Worm (Caenorhabditis elegans) whole organism, L4 larva: ENCODE measurements around the gene ints-11.
A peak's percentile ranks its signal among the peaks of the same experiment; 100 is the strongest.

Source experiments
- F10B5.3 ChIP-seq: sonication (generic microtip); optimal IDR thresholded peaks from 2 replicates; lab custom pipeline; 2016; ENCODE audit warnings: mild to moderate bottlenecking, missing genetic modification characterization, missing compliant biosample characterization
- F44E2.7 ChIP-seq: fragments of 200-800 bp; sonication (Bioruptor generic); IDR thresholded peaks from 2 replicates; pipeline ENCODE4 v2.1.2; 2022; ENCODE audit warnings: missing genetic modification characterization, missing compliant biosample characterization
- F49E8.2 ChIP-seq: sonication (generic microtip); optimal IDR thresholded peaks from 2 replicates; lab custom pipeline; 2016; ENCODE audit warnings: missing compliant biosample characterization, mild to moderate bottlenecking, missing genetic modification characterization, borderline replicate concordance
- R02D3.7 ChIP-seq: fragments of 150-350 bp; sonication (generic microtip); optimal IDR thresholded peaks from 3 replicates; lab custom pipeline; 2014; ENCODE audit warnings: missing biosample characterization, missing genetic modification characterization
- T20F7.1 ChIP-seq: fragments of 200-800 bp; sonication (Bioruptor generic); optimal IDR thresholded peaks from 2 replicates; lab custom pipeline; 2018; ENCODE audit warnings: mild to moderate bottlenecking, missing genetic modification characterization, missing compliant biosample characterization
- T26A8.4 ChIP-seq: fragments of 200-800 bp; sonication (Bioruptor generic); IDR thresholded peaks from 2 replicates; pipeline ENCODE4 v1.3.6; 2022; ENCODE audit warnings: missing genetic modification characterization, missing compliant biosample characterization
- Y105C5A.15 ChIP-seq: fragments of 200-800 bp; sonication (Bioruptor generic); IDR thresholded peaks from 2 replicates; pipeline ENCODE4 v1.3.6; 2022; ENCODE audit warnings: missing genetic modification characterization, missing compliant biosample characterization
- ZK546.5 ChIP-seq, 2 experiments: sonication (generic microtip); optimal IDR thresholded peaks; 2 replicates each; lab custom pipeline; 2017; ENCODE audit warnings: missing biosample characterization in 2 of 2, missing genetic modification characterization in 2 of 2
- aha-1 ChIP-seq: fragments of 150-350 bp; peaks from one replicate; lab custom pipeline; 2014; ENCODE audit warnings: missing biosample characterization, missing genetic modification characterization
- attf-4 ChIP-seq: sonication (generic microtip); optimal IDR thresholded peaks from 3 replicates; lab custom pipeline; 2017; ENCODE audit warnings: missing biosample characterization, missing genetic modification characterization
- ceh-20 ChIP-seq: fragments of 200-800 bp; sonication (Bioruptor generic); IDR thresholded peaks from 2 replicates; pipeline ENCODE4 v1.3.6; 2022; ENCODE audit warnings: missing genetic modification reagents, missing genetic modification characterization, missing compliant biosample characterization
- ceh-28 ChIP-seq: fragments of 150-350 bp; optimal IDR thresholded peaks from 2 replicates; lab custom pipeline; 2014; ENCODE audit warnings: missing biosample characterization, missing genetic modification reagents, missing genetic modification characterization
- ceh-32 ChIP-seq: sonication (generic microtip); optimal IDR thresholded peaks from 2 replicates; lab custom pipeline; 2016; ENCODE audit warnings: mild to moderate bottlenecking, missing genetic modification characterization, missing compliant biosample characterization; ENCODE audit not compliant: poor library complexity
- ceh-44 ChIP-seq: fragments of 200-800 bp; sonication (Bioruptor generic); IDR thresholded peaks from 2 replicates; pipeline ENCODE4 v1.3.6; 2022; ENCODE audit warnings: missing genetic modification reagents, missing genetic modification characterization, missing compliant biosample characterization
- ces-1 ChIP-seq: fragments of 150-350 bp; sonication (generic microtip); optimal IDR thresholded peaks from 4 replicates; lab custom pipeline; 2014; ENCODE audit warnings: missing biosample characterization, missing genetic modification reagents, missing genetic modification characterization
- daf-16 ChIP-seq, 3 experiments: sonication (generic microtip); optimal IDR thresholded peaks; 2 replicates each; lab custom pipeline; 2016 to 2017; ENCODE audit warnings: missing genetic modification characterization in 3 of 3, missing genetic modification reagents in 3 of 3, mild to moderate bottlenecking in 2 of 3, missing compliant biosample characterization in 2 of 3, missing biosample characterization in 1 of 3, moderate library complexity in 1 of 3
- daf-19 ChIP-seq: fragments of 200-800 bp; sonication (Bioruptor generic); conservative IDR thresholded peaks from 2 replicates; pipeline ENCODE4 v1.3.6; 2022; ENCODE audit warnings: missing genetic modification characterization, missing compliant biosample characterization
- daf-8 ChIP-seq: fragments of 200-800 bp; sonication (Bioruptor generic); IDR thresholded peaks from 2 replicates; pipeline ENCODE4 v1.3.6; 2022; ENCODE audit warnings: missing genetic modification characterization, missing compliant biosample characterization
- dmd-6 ChIP-seq: fragments of 200-800 bp; sonication (Bioruptor generic); IDR thresholded peaks from 2 replicates; pipeline ENCODE4 v1.3.6; 2022; ENCODE audit warnings: missing genetic modification reagents, missing genetic modification characterization, missing compliant biosample characterization
- dmd-8 ChIP-seq: fragments of 200-800 bp; sonication (Bioruptor generic); IDR thresholded peaks from 2 replicates; pipeline ENCODE4 v1.3.6; 2022; ENCODE audit warnings: missing genetic modification characterization, missing compliant biosample characterization
- egl-43 ChIP-seq: fragments of 200-800 bp; sonication (Bioruptor generic); IDR thresholded peaks from 2 replicates; pipeline ENCODE4 v1.3.6; 2022; ENCODE audit warnings: missing genetic modification reagents, missing genetic modification characterization, missing compliant biosample characterization
- hlh-30 ChIP-seq: sonication (generic microtip); optimal IDR thresholded peaks from 2 replicates; lab custom pipeline; 2017; ENCODE audit warnings: antibody characterized with exemption, mild to moderate bottlenecking, missing genetic modification characterization, missing compliant biosample characterization; ENCODE audit not compliant: insufficient read depth
- lim-7 ChIP-seq: fragments of 200-800 bp; sonication (Bioruptor generic); IDR thresholded peaks from 2 replicates; pipeline ENCODE4 v1.3.6; 2022; ENCODE audit warnings: missing genetic modification characterization, missing compliant biosample characterization
- lin-15B ChIP-seq: fragments of 150-350 bp; sonication (generic microtip); optimal IDR thresholded peaks from 3 replicates; lab custom pipeline; 2014; ENCODE audit warnings: missing biosample characterization, missing genetic modification characterization
- lin-38 ChIP-seq: fragments of 200-800 bp; sonication (Bioruptor generic); IDR thresholded peaks from 2 replicates; pipeline ENCODE4 v1.3.6; 2022; ENCODE audit warnings: missing genetic modification reagents, missing genetic modification characterization, missing compliant biosample characterization
- lin-39 ChIP-seq: fragments of 150-350 bp; optimal IDR thresholded peaks from 2 replicates; lab custom pipeline; 2014; ENCODE audit warnings: missing biosample characterization, missing genetic modification reagents, missing genetic modification characterization
- lir-3 ChIP-seq: sonication (generic microtip); optimal IDR thresholded peaks from 2 replicates; lab custom pipeline; 2016; ENCODE audit warnings: mild to moderate bottlenecking, missing genetic modification characterization, missing compliant biosample characterization
- mdt-29 ChIP-seq: fragments of 200-800 bp; sonication (Bioruptor generic); IDR thresholded peaks from 2 replicates; pipeline ENCODE4 v1.3.6; 2022; ENCODE audit warnings: missing genetic modification reagents, missing genetic modification characterization, missing compliant biosample characterization
- mep-1 ChIP-seq: fragments of 150-350 bp; sonication (generic microtip); optimal IDR thresholded peaks from 3 replicates; lab custom pipeline; 2014; ENCODE audit warnings: missing biosample characterization, missing genetic modification characterization
- mes-2 ChIP-seq: sonication (generic microtip); optimal IDR thresholded peaks from 2 replicates; lab custom pipeline; 2016; ENCODE audit warnings: missing genotype, mild to moderate bottlenecking, missing genetic modification characterization, missing compliant biosample characterization; ENCODE audit not compliant: poor library complexity, severe bottlenecking
- nhr-11 ChIP-seq: fragments of 150-350 bp; optimal IDR thresholded peaks from 2 replicates; lab custom pipeline; 2014; ENCODE audit warnings: missing biosample characterization, missing genetic modification characterization
- nhr-25 ChIP-seq: sonication (generic microtip); optimal IDR thresholded peaks from 2 replicates; lab custom pipeline; 2017; ENCODE audit warnings: missing genetic modification characterization, mild to moderate bottlenecking, missing compliant biosample characterization, antibody characterized with exemption, moderate library complexity, borderline replicate concordance; ENCODE audit not compliant: insufficient read depth
- nhr-6 ChIP-seq: fragments of 150-350 bp; optimal IDR thresholded peaks from 2 replicates; lab custom pipeline; 2014; ENCODE audit warnings: missing biosample characterization, missing genetic modification characterization
- nhr-77 ChIP-seq: fragments of 150-350 bp; optimal IDR thresholded peaks from 2 replicates; lab custom pipeline; 2014; ENCODE audit warnings: missing biosample characterization, missing genetic modification characterization
- spr-1 ChIP-seq: sonication (generic microtip); optimal IDR thresholded peaks from 2 replicates; lab custom pipeline; 2016; ENCODE audit warnings: mild to moderate bottlenecking, missing genetic modification characterization, missing compliant biosample characterization
- spr-3 ChIP-seq: fragments of 200-800 bp; sonication (Bioruptor generic); optimal IDR thresholded peaks from 2 replicates; lab custom pipeline; 2018; ENCODE audit warnings: mild to moderate bottlenecking, missing genetic modification characterization, missing compliant biosample characterization
- unc-130 ChIP-seq: sonication (generic microtip); optimal IDR thresholded peaks from 2 replicates; lab custom pipeline; 2016; ENCODE audit warnings: missing genetic modification reagents, missing genetic modification characterization, missing compliant biosample characterization
- unc-62 ChIP-seq, 3 experiments: fragments of 150-350 bp in 1 of 3; sonication (generic microtip); optimal IDR thresholded peaks in 2 of 3; peaks in 1 of 3; 1 replicate in 1 of 3; 2 replicates in 2 of 3; lab custom pipeline; 2014 to 2017; ENCODE audit warnings: missing biosample characterization in 3 of 3, missing genetic modification characterization in 3 of 3, missing genetic modification reagents in 3 of 3, missing genotype in 1 of 3
- zag-1 ChIP-seq: fragments of 150-350 bp; optimal IDR thresholded peaks from 2 replicates; lab custom pipeline; 2014; ENCODE audit warnings: missing biosample characterization, missing genetic modification characterization
- zip-2 ChIP-seq: fragments of 150-350 bp; optimal IDR thresholded peaks from 2 replicates; lab custom pipeline; 2014; ENCODE audit warnings: missing biosample characterization, missing genetic modification characterization

Gene ints-11

DNA sequence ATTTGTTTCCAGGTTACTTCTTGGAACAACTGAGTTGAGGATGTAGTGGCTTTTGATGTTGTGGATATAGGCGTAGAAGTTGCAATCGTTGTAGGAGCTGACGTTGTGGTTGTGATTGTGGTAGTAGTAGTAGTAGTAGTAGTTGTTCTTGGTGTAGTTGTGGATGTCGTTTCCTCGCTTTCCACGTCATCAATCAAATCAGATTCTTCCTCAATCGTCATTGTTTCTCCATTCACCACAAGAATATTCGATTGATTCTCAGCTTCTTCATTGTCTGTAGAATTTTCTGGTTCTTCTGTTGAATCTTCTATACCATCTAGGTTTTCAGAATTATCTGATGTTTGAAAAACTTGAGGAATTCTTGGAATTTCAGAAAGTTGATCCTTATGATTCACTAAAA is 35.3 kb upstream of the ints-11 start:
- TF ChIP-seq unc-62 (GFP tag; optimal IDR thresholded peaks at IDR 0.05 in 1 of 2; lab: Kevin White, UChicago) (peak in 1 of 2 experiments; percentile 91), unc-62 (tag; optimal IDR thresholded peaks at IDR 0.05; lab: Kevin White, UChicago) (no peak), mep-1 (no peak)

DNA sequence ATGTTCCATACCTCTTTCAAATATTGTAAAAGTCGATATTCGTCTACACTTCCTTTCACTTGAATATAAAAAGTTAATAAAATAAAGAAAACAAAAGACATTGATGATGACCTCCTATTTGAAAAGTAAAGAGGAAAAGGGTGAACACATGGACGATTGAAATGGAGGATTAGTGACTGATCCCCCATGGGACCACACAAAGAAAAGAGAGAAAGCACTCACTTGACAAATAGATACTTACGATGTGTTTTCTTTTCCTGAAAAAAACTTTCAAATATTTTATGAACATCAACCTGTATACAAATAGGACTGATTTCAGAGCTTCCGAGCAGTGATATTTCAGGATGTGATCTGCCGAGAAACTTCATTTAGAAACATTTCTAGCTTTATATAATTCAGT is 33.8 kb upstream of the ints-11 start, which contains the start of gene acr-14:
Gene acr-14 (minus strand): TSS at position 101 of the 400 bp plus-strand sequence.
- TF ChIP-seq dmd-6 (GFP tag; lab: Robert Waterston, UW) (no peak), hlh-30 (tag; lab: Kevin White, UChicago) (no peak), daf-8 (GFP tag; lab: Robert Waterston, UW) (no peak), ceh-44 (GFP tag; lab: Robert Waterston, UW) (no peak), Y105C5A.15 (GFP tag; lab: Robert Waterston, UW) (no peak), aha-1 (tag; lab: Kevin White, UChicago) (no peak), mdt-29 (GFP tag; lab: Robert Waterston, UW) (no peak), F49E8.2 (tag; lab: Kevin White, UChicago) (no peak), T20F7.1 (GFP tag; lab: Kevin White, UChicago) (no peak), nhr-6 (tag; lab: Kevin White, UChicago) (no peak), mes-2 (no peak), nhr-77 (no peak), dmd-8 (no peak), mep-1 (no peak), attf-4 (tag; lab: Kevin White, UChicago) (no peak), zip-2 (tag; lab: Kevin White, UChicago) (no peak), ceh-32 (no peak)

DNA sequence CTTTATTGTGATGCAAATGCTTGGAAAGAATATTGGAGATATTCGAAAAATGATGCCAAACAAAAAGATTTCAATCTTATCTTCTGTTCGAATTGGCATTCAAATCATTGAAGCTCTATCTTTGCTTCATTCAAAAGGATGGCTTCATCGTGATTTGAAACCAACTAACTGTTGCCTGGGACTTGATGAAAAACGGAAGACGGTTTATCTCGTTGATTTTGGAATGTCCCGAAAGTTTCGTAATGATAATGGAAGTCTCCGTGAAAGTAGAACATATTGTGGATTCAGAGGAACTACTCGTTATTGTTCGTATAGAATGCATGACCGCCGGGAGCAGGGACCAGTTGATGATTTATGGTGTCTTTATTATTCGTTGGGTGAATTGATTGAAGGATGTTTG is 30.9 kb upstream of the ints-11 start:
- TF ChIP-seq F10B5.3 (tag; lab: Kevin White, UChicago) (no peak), unc-62 (GFP tag; optimal IDR thresholded peaks at IDR 0.05 in 1 of 2; lab: Kevin White, UChicago) (peak in 1 of 2 experiments; percentile 91), unc-62 (tag; optimal IDR thresholded peaks at IDR 0.05; lab: Kevin White, UChicago) (no peak)

DNA sequence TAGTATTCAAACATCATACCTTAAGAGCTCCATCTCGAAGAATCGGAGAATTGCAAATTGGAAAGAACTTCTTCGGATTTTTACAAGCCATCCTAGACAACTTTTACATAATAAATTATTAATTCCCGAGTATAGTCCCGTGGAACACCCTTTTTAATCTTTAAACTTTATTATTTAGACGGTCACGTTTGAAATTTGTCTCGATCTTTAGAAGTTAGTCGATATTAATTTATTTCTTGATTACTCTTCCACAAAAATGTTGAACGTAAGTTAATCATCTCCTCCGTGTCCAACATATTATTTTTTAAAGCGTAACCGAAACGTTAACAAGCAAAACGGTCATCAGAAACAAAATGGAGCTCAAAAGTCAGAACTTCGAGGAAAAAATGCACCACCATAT is 30.2 kb upstream of the ints-11 start, which contains the start of the genes decr-1.3 and T05C12.1:
Gene decr-1.3 (minus strand): TSS at position 101 of the 400 bp plus-strand sequence.
Gene T05C12.1 (plus strand): TSS at position 232 of the 400 bp plus-strand sequence.
- TF ChIP-seq spr-3 (GFP tag; lab: Kevin White, UChicago) = no peak
- TF ChIP-seq lin-38 (GFP tag; lab: Robert Waterston, UW) = no peak
- TF ChIP-seq nhr-25 (tag; lab: Kevin White, UChicago) = no peak
- TF ChIP-seq zip-2 (tag; lab: Kevin White, UChicago) = no peak
- no peak for TF ChIP-seq egl-43 (GFP tag; lab: Robert Waterston, UW)
- no peak for TF ChIP-seq zag-1 (tag; lab: Kevin White, UChicago)
- no peak for TF ChIP-seq mes-2
- no peak for TF ChIP-seq ceh-20 (GFP tag; lab: Robert Waterston, UW)
- TF ChIP-seq lin-39 (tag; lab: Kevin White, UChicago) = no peak
- no peak for TF ChIP-seq spr-1 (tag; lab: Kevin White, UChicago)
- no peak for TF ChIP-seq lin-15B
- TF ChIP-seq T26A8.4 (GFP tag; lab: Robert Waterston, UW) = no peak
- TF ChIP-seq ZK546.5 (tag; optimal IDR thresholded peaks at IDR 0.05; lab: Kevin White, UChicago) = no peak
- no peak for TF ChIP-seq lim-7 (GFP tag; lab: Robert Waterston, UW)
- no peak for TF ChIP-seq unc-62 (GFP tag; optimal IDR thresholded peaks at IDR 0.05 in 1 of 2; lab: Kevin White, UChicago)
- no peak for TF ChIP-seq unc-62 (tag; optimal IDR thresholded peaks at IDR 0.05; lab: Kevin White, UChicago)

DNA sequence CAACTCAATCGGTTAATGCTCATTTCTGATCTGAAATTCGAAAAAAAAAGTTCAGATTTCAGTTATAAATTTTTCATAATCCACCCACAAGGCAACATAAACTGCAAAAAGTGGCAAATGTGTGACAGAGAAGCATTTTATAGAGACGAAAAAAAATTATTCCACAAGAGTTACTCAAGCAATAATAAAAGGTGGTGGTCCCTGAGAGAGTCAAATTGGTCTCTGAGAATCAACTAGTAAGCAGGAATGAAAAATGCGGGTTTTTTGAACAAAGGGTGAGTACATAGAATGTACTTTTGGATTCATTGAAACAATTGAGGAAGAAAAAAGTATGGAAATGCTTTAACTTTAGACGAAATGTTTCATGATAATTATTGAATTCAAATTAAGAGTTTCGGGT is 27.1 kb upstream of the ints-11 start, which contains the start of gene T05C12.11:
Gene T05C12.11 (minus strand): TSS at position 101 of the 400 bp plus-strand sequence.
- TF ChIP-seq R02D3.7 (tag; lab: Kevin White, UChicago) (no peak), nhr-6 (tag; lab: Kevin White, UChicago) (no peak), egl-43 (GFP tag; lab: Robert Waterston, UW) (no peak), T26A8.4 (GFP tag; lab: Robert Waterston, UW) (no peak), lir-3 (no peak), F44E2.7 (no peak), unc-130 (GFP tag; lab: Kevin White, UChicago) (no peak), ceh-28 (tag; lab: Kevin White, UChicago) (no peak), ces-1 (no peak), ZK546.5 (tag; optimal IDR thresholded peaks at IDR 0.05; lab: Kevin White, UChicago) (no peak), nhr-11 (tag; lab: Kevin White, UChicago) (no peak), daf-16 (GFP tag; optimal IDR thresholded peaks at IDR 0.05; lab: Kevin White, UChicago) (no peak), daf-16 (tag; optimal IDR thresholded peaks at IDR 0.05; lab: Kevin White, UChicago) (no peak), daf-19 (GFP tag; lab: Robert Waterston, UW) (no peak)
